Fruit fly (Drosophila melanogaster) whole organism, prepupa: Measurements from ENCODE around the gene Mettl3.

ENCODE experiments used
- CG16779 ChIP-seq: fragments of 200-800 bp; sonication (Bioruptor generic); optimal IDR thresholded peaks from 3 replicates; lab custom pipeline; 2017; ENCODE audit warnings: missing biosample characterization, mild to moderate bottlenecking, missing genetic modification characterization
- CG6276 ChIP-seq: fragments of 200-800 bp; sonication (Bioruptor generic); optimal IDR thresholded peaks from 2 replicates; lab custom pipeline; 2017; ENCODE audit warnings: missing biosample characterization, mild to moderate bottlenecking, missing genetic modification characterization
- CG6792 ChIP-seq: fragments of 200-800 bp; sonication (Bioruptor generic); optimal IDR thresholded peaks from 3 replicates; lab custom pipeline; 2016; ENCODE audit warnings: missing biosample characterization, missing genetic modification characterization
- Hr39 ChIP-seq: fragments of 200-800 bp; sonication (Bioruptor generic); optimal IDR thresholded peaks from 2 replicates; lab custom pipeline; 2016; ENCODE audit warnings: missing biosample characterization, missing genetic modification characterization
- Sox102F ChIP-seq: fragments of 200-800 bp; sonication (Bioruptor generic); optimal IDR thresholded peaks from 2 replicates; lab custom pipeline; 2016; ENCODE audit warnings: missing biosample characterization, mild to moderate bottlenecking, missing genetic modification characterization

- TF ChIP-seq Sox102F (GFP tag; lab: Kevin White, UChicago) (peak; percentile 14), Hr39 (peak; percentile 53), CG16779 (no peak), CG6276 (GFP tag; lab: Kevin White, UChicago) (no peak), CG6792 (GFP tag; lab: Kevin White, UChicago) (no peak)
Observed at dm6 chr3R:24025715-24026467, 6.1 kb upstream of the Mettl3 start.
